Fruit fly (Drosophila melanogaster) whole organism, prepupa: ENCODE data around the gene CG43897.

Experiments
- Blimp-1 ChIP-seq: fragments of 200-800 bp; sonication (Bioruptor generic); optimal IDR thresholded peaks from 3 replicates; lab custom pipeline; 2017; ENCODE audit warnings: missing biosample characterization, missing genetic modification characterization, mild to moderate bottlenecking, moderate library complexity, missing genetic modification reagents
- CG10631 ChIP-seq: fragments of 200-800 bp; sonication (Bioruptor generic); optimal IDR thresholded peaks from 2 replicates; lab custom pipeline; 2016; ENCODE audit warnings: missing biosample characterization, missing genetic modification characterization
- CG10669 ChIP-seq: fragments of 200-800 bp; sonication (Bioruptor generic); optimal IDR thresholded peaks from 3 replicates; lab custom pipeline; 2018; ENCODE audit warnings: missing biosample characterization, mild to moderate bottlenecking, missing genetic modification characterization, moderate library complexity
- CG11762 ChIP-seq: fragments of 200-800 bp; sonication (Bioruptor generic); optimal IDR thresholded peaks from 3 replicates; lab custom pipeline; 2016; ENCODE audit warnings: missing biosample characterization, missing genetic modification characterization; ENCODE audit not compliant: insufficient read depth
- CG1621 ChIP-seq: fragments of 200-800 bp; sonication (Bioruptor generic); optimal IDR thresholded peaks from 3 replicates; lab custom pipeline; 2018; ENCODE audit warnings: missing biosample characterization, mild to moderate bottlenecking, missing genetic modification characterization
- CG3032 ChIP-seq: fragments of 200-800 bp; optimal IDR thresholded peaks from 2 replicates; lab custom pipeline; 2019; ENCODE audit warnings: missing biosample characterization, mild to moderate bottlenecking, missing genetic modification characterization, moderate library complexity
- CG31627 ChIP-seq: fragments of 200-800 bp; sonication (Bioruptor generic); optimal IDR thresholded peaks from 3 replicates; lab custom pipeline; 2016; ENCODE audit warnings: missing biosample characterization, missing genetic modification characterization
- CG34406 ChIP-seq: fragments of 200-800 bp; sonication (Bioruptor generic); optimal IDR thresholded peaks from 3 replicates; lab custom pipeline; 2016; ENCODE audit warnings: missing biosample characterization, missing genetic modification characterization
- CG3919 ChIP-seq: fragments of 200-800 bp; sonication (Bioruptor generic); optimal IDR thresholded peaks from 3 replicates; lab custom pipeline; 2016; ENCODE audit warnings: missing biosample characterization, missing genetic modification characterization
- CG4318 ChIP-seq: fragments of 200-800 bp; sonication (Bioruptor generic); optimal IDR thresholded peaks from 3 replicates; lab custom pipeline; 2017; ENCODE audit warnings: missing biosample characterization, mild to moderate bottlenecking, missing genetic modification characterization
- CG6163 ChIP-seq: fragments of 200-800 bp; sonication (Bioruptor generic); IDR thresholded peaks from 3 replicates; pipeline ENCODE4 v1.3.6; 2022; ENCODE audit warnings: missing biosample characterization, missing genetic modification characterization
- CG6276 ChIP-seq: fragments of 200-800 bp; sonication (Bioruptor generic); optimal IDR thresholded peaks from 2 replicates; lab custom pipeline; 2017; ENCODE audit warnings: missing biosample characterization, mild to moderate bottlenecking, missing genetic modification characterization
- CG6792 ChIP-seq: fragments of 200-800 bp; sonication (Bioruptor generic); optimal IDR thresholded peaks from 3 replicates; lab custom pipeline; 2016; ENCODE audit warnings: missing biosample characterization, missing genetic modification characterization
- CG6808 ChIP-seq: fragments of 200-800 bp; sonication (Bioruptor generic); optimal IDR thresholded peaks from 3 replicates; lab custom pipeline; 2017; ENCODE audit warnings: missing biosample characterization, missing genetic modification characterization, mild to moderate bottlenecking, moderate library complexity, missing genetic modification reagents
- CG7368 ChIP-seq: fragments of 200-800 bp; sonication (Bioruptor generic); optimal IDR thresholded peaks from 3 replicates; lab custom pipeline; 2016; ENCODE audit warnings: missing biosample characterization, missing genetic modification characterization
- Eip75B ChIP-seq: fragments of 200-800 bp; sonication (Bioruptor generic); optimal IDR thresholded peaks from 3 replicates; lab custom pipeline; 2016; ENCODE audit warnings: missing biosample characterization, missing genetic modification characterization
- Eip78C ChIP-seq: fragments of 200-800 bp; sonication (Bioruptor generic); peaks from one replicate; lab custom pipeline; 2016; ENCODE audit warnings: missing biosample characterization, missing genetic modification characterization
- Eip93F ChIP-seq: fragments of 200-800 bp; sonication (Bioruptor generic); optimal IDR thresholded peaks from 2 replicates; lab custom pipeline; 2016; ENCODE audit warnings: missing biosample characterization, mild to moderate bottlenecking, missing genetic modification characterization
- Ets21C ChIP-seq: fragments of 200-800 bp; sonication (Bioruptor generic); optimal IDR thresholded peaks from 3 replicates; lab custom pipeline; 2016; ENCODE audit warnings: missing biosample characterization, missing genetic modification characterization
- Ets96B ChIP-seq: fragments of 200-800 bp; optimal IDR thresholded peaks from 2 replicates; lab custom pipeline; 2019; ENCODE audit warnings: missing biosample characterization, mild to moderate bottlenecking, missing genetic modification characterization, moderate library complexity
- Lpt ChIP-seq: fragments of 200-800 bp; sonication (Bioruptor generic); optimal IDR thresholded peaks from 3 replicates; lab custom pipeline; 2016; ENCODE audit warnings: missing biosample characterization, missing genetic modification characterization
- Met ChIP-seq: fragments of 200-800 bp; sonication (Bioruptor generic); optimal IDR thresholded peaks from 3 replicates; lab custom pipeline; 2016; ENCODE audit warnings: missing biosample characterization, missing genetic modification characterization
- Sox102F ChIP-seq: fragments of 200-800 bp; sonication (Bioruptor generic); optimal IDR thresholded peaks from 2 replicates; lab custom pipeline; 2016; ENCODE audit warnings: missing biosample characterization, mild to moderate bottlenecking, missing genetic modification characterization
- Sox14 ChIP-seq: fragments of 200-800 bp; sonication (Bioruptor generic); optimal IDR thresholded peaks from 3 replicates; lab custom pipeline; 2016; ENCODE audit warnings: missing biosample characterization, missing genetic modification characterization
- acj6 ChIP-seq: fragments of 200-800 bp; sonication (Bioruptor generic); optimal IDR thresholded peaks from 3 replicates; lab custom pipeline; 2016; ENCODE audit warnings: missing biosample characterization, missing genetic modification characterization
- cyc ChIP-seq: fragments of 200-800 bp; sonication (Bioruptor generic); optimal IDR thresholded peaks from 3 replicates; lab custom pipeline; 2016; ENCODE audit warnings: missing biosample characterization, missing genetic modification characterization
- dac ChIP-seq: fragments of 200-800 bp; sonication (Bioruptor generic); optimal IDR thresholded peaks from 2 replicates; lab custom pipeline; 2017; ENCODE audit warnings: missing biosample characterization, mild to moderate bottlenecking, missing genetic modification characterization
- dsx ChIP-seq: fragments of 200-800 bp; optimal IDR thresholded peaks from 3 replicates; lab custom pipeline; 2019; ENCODE audit warnings: missing biosample characterization, mild to moderate bottlenecking, missing genetic modification characterization, moderate library complexity; ENCODE audit not compliant: poor library complexity, severe bottlenecking
- eg ChIP-seq: fragments of 200-800 bp; sonication (Bioruptor generic); IDR thresholded peaks from 3 replicates; pipeline ENCODE4 v1.3.6; 2022; ENCODE audit warnings: missing biosample characterization, missing genetic modification characterization
- esn ChIP-seq: fragments of 200-800 bp; sonication (Bioruptor generic); optimal IDR thresholded peaks from 2 replicates; lab custom pipeline; 2016; ENCODE audit warnings: missing biosample characterization, mild to moderate bottlenecking, missing genetic modification characterization, moderate library complexity
- fd59A ChIP-seq: fragments of 200-800 bp; sonication (Bioruptor generic); optimal IDR thresholded peaks from 2 replicates; lab custom pipeline; 2017; ENCODE audit warnings: missing biosample characterization, mild to moderate bottlenecking, missing genetic modification characterization, missing genetic modification reagents
- fkh ChIP-seq: fragments of 200-800 bp; sonication (Bioruptor generic); optimal IDR thresholded peaks from 3 replicates; lab custom pipeline; 2017; ENCODE audit warnings: missing biosample characterization, mild to moderate bottlenecking, missing genetic modification characterization, moderate library complexity
- lz ChIP-seq: fragments of 200-800 bp; sonication (Bioruptor generic); optimal IDR thresholded peaks from 3 replicates; lab custom pipeline; 2016; ENCODE audit warnings: missing biosample characterization, missing genetic modification characterization
- net ChIP-seq: fragments of 200-800 bp; sonication (Bioruptor generic); optimal IDR thresholded peaks from 3 replicates; lab custom pipeline; 2016; ENCODE audit warnings: missing biosample characterization, missing genetic modification characterization
- salr ChIP-seq, 2 experiments: fragments of 200-800 bp; sonication (Bioruptor generic); optimal IDR thresholded peaks; 3 replicates each; lab custom pipeline; 2016 to 2018; ENCODE audit warnings: missing biosample characterization in 2 of 2, missing genetic modification characterization in 2 of 2, mild to moderate bottlenecking in 1 of 2
- spab ChIP-seq: fragments of 200-800 bp; sonication (Bioruptor generic); optimal IDR thresholded peaks from 2 replicates; lab custom pipeline; 2017; ENCODE audit warnings: missing biosample characterization, mild to moderate bottlenecking, missing genetic modification characterization, missing genetic modification reagents
- svp ChIP-seq: fragments of 200-800 bp; sonication (Bioruptor generic); peaks from one replicate; lab custom pipeline; 2016; ENCODE audit warnings: missing biosample characterization, missing genetic modification characterization
- topi ChIP-seq: fragments of 200-800 bp; sonication (Bioruptor generic); optimal IDR thresholded peaks from 3 replicates; lab custom pipeline; 2016; ENCODE audit warnings: missing biosample characterization, missing genetic modification characterization
- vri ChIP-seq: fragments of 200-800 bp; sonication (Bioruptor generic); optimal IDR thresholded peaks from 3 replicates; lab custom pipeline; 2016; ENCODE audit warnings: missing biosample characterization, mild to moderate bottlenecking, missing genetic modification characterization

Gene CG43897

dm6 chr3L:9836524-9837047 is 22.9 kb downstream of the CG43897 start, which contains the start of gene I-2 (continued):
- TF ChIP-seq spab (GFP tag; lab: Kevin White, UChicago) (no peak), Eip93F (no peak), CG31627 (peak; percentile 2), Sox14 (GFP tag; lab: Kevin White, UChicago) (no peak), svp (GFP tag; lab: Kevin White, UChicago) (peak; percentile 48), CG10631 (no peak), CG7368 (GFP tag; lab: Kevin White, UChicago) (no peak), Ets21C (GFP tag; lab: Kevin White, UChicago) (no peak), Blimp-1 (no peak), CG10669 (no peak)

- TF ChIP-seq CG3919 (GFP tag; lab: Kevin White, UChicago) (peak; percentile 16), CG7368 (GFP tag; lab: Kevin White, UChicago) (no peak)
Observed at dm6 chr3L:9837053-9837452, 23.4 kb downstream of the CG43897 start.

- TF ChIP-seq CG31627 = peak; percentile 23
- no peak for TF ChIP-seq salr (GFP tag; optimal IDR thresholded peaks at IDR 0.05; lab: Kevin White, UChicago)
- TF ChIP-seq Eip78C (GFP tag; lab: Kevin White, UChicago) = peak; percentile 67
- no peak for TF ChIP-seq acj6
- no peak for TF ChIP-seq fd59A (GFP tag; lab: Kevin White, UChicago)
- TF ChIP-seq CG10631 = no peak
- TF ChIP-seq Sox102F (GFP tag; lab: Kevin White, UChicago) = no peak
- TF ChIP-seq topi (GFP tag; lab: Kevin White, UChicago) = no peak
- TF ChIP-seq CG7368 (GFP tag; lab: Kevin White, UChicago) = no peak
- TF ChIP-seq lz (GFP tag; lab: Kevin White, UChicago) = peak; percentile 15
- TF ChIP-seq CG34406 = no peak
- TF ChIP-seq CG4318 (GFP tag; lab: Kevin White, UChicago) = no peak
- peak; percentile 33 for TF ChIP-seq CG3032 (tag; lab: Kevin White, UChicago)
- peak; percentile 11 for TF ChIP-seq cyc (GFP tag; lab: Kevin White, UChicago)
- TF ChIP-seq CG6163 = peak; percentile 21; the same call in 1 of the 3 replicates
- TF ChIP-seq Eip75B (GFP tag; lab: Kevin White, UChicago) = no peak
- TF ChIP-seq CG6792 (GFP tag; lab: Kevin White, UChicago) = no peak
- TF ChIP-seq Lpt = no peak
- no peak for TF ChIP-seq dsx (GFP tag; lab: Kevin White, UChicago)
- no peak for TF ChIP-seq eg (GFP tag; lab: Robert Waterston, UW)
- peak; percentile 50 for TF ChIP-seq esn
- no peak for TF ChIP-seq CG1621 (tag; lab: Kevin White, UChicago)
- TF ChIP-seq svp (GFP tag; lab: Kevin White, UChicago) = peak; percentile 43
- no peak for TF ChIP-seq spab (GFP tag; lab: Kevin White, UChicago)
- TF ChIP-seq Ets96B (tag; lab: Kevin White, UChicago) = no peak
- peak; percentile 14 for TF ChIP-seq Sox14 (GFP tag; lab: Kevin White, UChicago)
- TF ChIP-seq fkh (GFP tag; lab: Kevin White, UChicago) = no peak
- no peak for TF ChIP-seq net (GFP tag; lab: Kevin White, UChicago)
- TF ChIP-seq, all 60 proteins: peak for 9
Observed at dm6 chr3L:9838534-9838933, 24.9 kb downstream of the CG43897 start, which contains the start of gene Cdk8. TSS of gene Cdk8 (minus strand) at chr3L:9838670.

dm6 chr3L:9840710-9841109 is 27.1 kb downstream of the CG43897 start:
- no peak for TF ChIP-seq lz (GFP tag; lab: Kevin White, UChicago)
- no peak for TF ChIP-seq CG6808 (GFP tag; lab: Kevin White, UChicago)
- no peak for TF ChIP-seq dac (GFP tag; lab: Kevin White, UChicago)
- no peak for TF ChIP-seq CG10631
- TF ChIP-seq CG6163 = no peak
- TF ChIP-seq vri (GFP tag; lab: Kevin White, UChicago) = no peak
- TF ChIP-seq CG6276 (GFP tag; lab: Kevin White, UChicago) = no peak
- TF ChIP-seq CG11762 (GFP tag; lab: Kevin White, UChicago) = no peak
- TF ChIP-seq Eip78C (GFP tag; lab: Kevin White, UChicago) = no peak
- TF ChIP-seq Met = no peak
